Fruit fly (Drosophila melanogaster) whole organism, embryonic: ENCODE data around the gene Bx42.

Experiments
- Abd-B ChIP-seq: fragments of 200-800 bp; sonication (Bioruptor generic); optimal IDR thresholded peaks from 2 replicates; lab custom pipeline; 2018; ENCODE audit warnings: missing biosample characterization, mild to moderate bottlenecking, missing genetic modification characterization, moderate library complexity
- Antp ChIP-seq: fragments of 200-800 bp; sonication (Bioruptor generic); optimal IDR thresholded peaks from 3 replicates; lab custom pipeline; 2016; ENCODE audit warnings: missing biosample characterization, missing genetic modification characterization
- Atf6 ChIP-seq: fragments of 200-800 bp; sonication (Bioruptor generic); IDR thresholded peaks from 2 replicates; pipeline ENCODE4 v1.3.6; 2022; ENCODE audit warnings: missing biosample characterization, missing genetic modification characterization
- C15 ChIP-seq: fragments of 200-800 bp; sonication (Bioruptor generic); IDR thresholded peaks from 3 replicates; pipeline ENCODE4 v1.3.6; 2022; ENCODE audit warnings: missing biosample characterization, missing genetic modification characterization
- CG12155 ChIP-seq: fragments of 200-800 bp; sonication (Bioruptor generic); optimal IDR thresholded peaks from 3 replicates; lab custom pipeline; 2016; ENCODE audit warnings: missing biosample characterization, missing genetic modification characterization
- CG12219 ChIP-seq: fragments of 200-800 bp; sonication (Bioruptor generic); optimal IDR thresholded peaks from 3 replicates; lab custom pipeline; 2018; ENCODE audit warnings: missing biosample characterization, mild to moderate bottlenecking, missing genetic modification characterization
- CG13296 ChIP-seq: fragments of 200-800 bp; sonication (Bioruptor generic); optimal IDR thresholded peaks from 3 replicates; lab custom pipeline; 2018; ENCODE audit warnings: missing biosample characterization, mild to moderate bottlenecking, missing genetic modification characterization
- CG13775 ChIP-seq: fragments of 200-800 bp; sonication (Bioruptor generic); optimal IDR thresholded peaks from 3 replicates; lab custom pipeline; 2017; ENCODE audit warnings: missing biosample characterization, mild to moderate bottlenecking, missing genetic modification characterization
- CG14441 ChIP-seq: fragments of 200-800 bp; sonication (Bioruptor generic); IDR thresholded peaks from 2 replicates; pipeline ENCODE4 v1.3.6; 2022; ENCODE audit warnings: missing biosample characterization, missing genetic modification characterization
- CG14667 ChIP-seq: fragments of 200-800 bp; sonication (Bioruptor generic); IDR thresholded peaks from 2 replicates; pipeline ENCODE4 v1.3.6; 2022; ENCODE audit warnings: missing biosample characterization, missing genetic modification characterization
- CG1647 ChIP-seq: fragments of 200-800 bp; sonication (Bioruptor generic); optimal IDR thresholded peaks from 3 replicates; lab custom pipeline; 2016; ENCODE audit warnings: missing biosample characterization, missing genetic modification characterization
- CG17829 ChIP-seq: fragments of 200-800 bp; optimal IDR thresholded peaks from 2 replicates; lab custom pipeline; 2019; ENCODE audit warnings: missing biosample characterization, mild to moderate bottlenecking, missing genetic modification characterization, moderate library complexity
- CG2199 ChIP-seq: fragments of 200-800 bp; sonication (Bioruptor generic); IDR thresholded peaks from 3 replicates; pipeline ENCODE4 v1.3.6; 2022; ENCODE audit warnings: missing biosample characterization, missing genetic modification characterization
- CG2875 ChIP-seq: fragments of 200-800 bp; sonication (Bioruptor generic); optimal IDR thresholded peaks from 2 replicates; lab custom pipeline; 2017; ENCODE audit warnings: missing biosample characterization, mild to moderate bottlenecking, missing genetic modification characterization, missing genetic modification reagents
- CG6689 ChIP-seq: fragments of 200-800 bp; sonication (Bioruptor generic); IDR thresholded peaks from 2 replicates; pipeline ENCODE4 v1.3.6; 2022; ENCODE audit warnings: missing biosample characterization, missing genetic modification characterization
- CG7928 ChIP-seq: fragments of 200-800 bp; sonication (Bioruptor generic); optimal IDR thresholded peaks from 2 replicates; lab custom pipeline; 2017; ENCODE audit warnings: missing biosample characterization, mild to moderate bottlenecking, missing genetic modification characterization
- CG7987 ChIP-seq: fragments of 200-800 bp; sonication (Bioruptor generic); optimal IDR thresholded peaks from 2 replicates; lab custom pipeline; 2018; ENCODE audit warnings: missing biosample characterization, mild to moderate bottlenecking, missing genetic modification characterization, moderate library complexity
- CG9876 ChIP-seq: fragments of 200-800 bp; sonication (Bioruptor generic); optimal IDR thresholded peaks from 2 replicates; lab custom pipeline; 2016; ENCODE audit warnings: missing biosample characterization, missing genetic modification characterization
- CG9932 ChIP-seq: fragments of 200-800 bp; sonication (Bioruptor generic); IDR thresholded peaks from 2 replicates; pipeline ENCODE4 v1.3.6; 2022; ENCODE audit warnings: missing biosample characterization, missing genetic modification characterization
- CTCF ChIP-seq: fragments of 200-800 bp; sonication (Bioruptor generic); optimal IDR thresholded peaks from 2 replicates; lab custom pipeline; 2017; ENCODE audit warnings: missing biosample characterization, mild to moderate bottlenecking, missing genetic modification characterization, moderate library complexity
- D19A ChIP-seq: fragments of 200-800 bp; optimal IDR thresholded peaks from 3 replicates; lab custom pipeline; 2019; ENCODE audit warnings: missing biosample characterization, mild to moderate bottlenecking, missing genetic modification characterization, moderate library complexity
- H2.0 ChIP-seq: fragments of 200-800 bp; sonication (Bioruptor generic); IDR thresholded peaks from 2 replicates; pipeline ENCODE4 v1.3.6; 2022; ENCODE audit warnings: missing biosample characterization, missing genetic modification characterization
- HLHmδ ChIP-seq: fragments of 200-800 bp; sonication (Bioruptor generic); optimal IDR thresholded peaks from 2 replicates; lab custom pipeline; 2018; ENCODE audit warnings: missing biosample characterization, mild to moderate bottlenecking, missing genetic modification characterization, moderate library complexity
- Hey ChIP-seq: fragments of 200-800 bp; sonication (Bioruptor generic); optimal IDR thresholded peaks from 3 replicates; lab custom pipeline; 2018; ENCODE audit warnings: missing biosample characterization, mild to moderate bottlenecking, missing genetic modification characterization
- Mad ChIP-seq: fragments of 200-800 bp; sonication (Bioruptor generic); optimal IDR thresholded peaks from 2 replicates; lab custom pipeline; 2016; ENCODE audit warnings: missing biosample characterization, missing genetic modification characterization
- NC2β ChIP-seq: fragments of 200-800 bp; sonication (Bioruptor generic); optimal IDR thresholded peaks from 2 replicates; lab custom pipeline; 2016; ENCODE audit warnings: missing biosample characterization, missing genetic modification characterization
- NFAT ChIP-seq: fragments of 200-800 bp; sonication (Bioruptor generic); IDR thresholded peaks from 2 replicates; pipeline ENCODE4 v1.3.6; 2022; ENCODE audit warnings: missing biosample characterization, missing genetic modification characterization
- Pdp1 ChIP-seq, 2 experiments: fragments of 200-800 bp; sonication (Bioruptor generic); optimal IDR thresholded peaks; 3 replicates each; lab custom pipeline; 2016; ENCODE audit warnings: missing biosample characterization in 2 of 2, missing genetic modification characterization in 2 of 2, mild to moderate bottlenecking in 1 of 2, moderate library complexity in 1 of 2
- Ravus ChIP-seq: fragments of 200-800 bp; sonication (Bioruptor generic); IDR thresholded peaks from 2 replicates; pipeline ENCODE4 v1.3.6; 2022; ENCODE audit warnings: missing biosample characterization, missing genetic modification characterization
- Rx ChIP-seq: fragments of 200-800 bp; sonication (Bioruptor generic); IDR thresholded peaks from 2 replicates; pipeline ENCODE4 v1.3.6; 2022; ENCODE audit warnings: missing biosample characterization, missing genetic modification characterization
- Xbp1 ChIP-seq: fragments of 200-800 bp; sonication (Bioruptor generic); optimal IDR thresholded peaks from 3 replicates; lab custom pipeline; 2016; ENCODE audit warnings: missing biosample characterization, mild to moderate bottlenecking, missing genetic modification characterization
- az2 ChIP-seq: fragments of 200-800 bp; sonication (Bioruptor generic); optimal IDR thresholded peaks from 3 replicates; lab custom pipeline; 2016; ENCODE audit warnings: missing biosample characterization, missing genetic modification characterization
- br ChIP-seq: fragments of >200 bp; optimal IDR thresholded peaks from 2 replicates; lab custom pipeline; 2017
- caup ChIP-seq: fragments of 200-800 bp; sonication (Bioruptor generic); optimal IDR thresholded peaks from 3 replicates; lab custom pipeline; 2017; ENCODE audit warnings: missing biosample characterization, mild to moderate bottlenecking, missing genetic modification characterization, moderate library complexity; ENCODE audit not compliant: severe bottlenecking
- crc ChIP-seq: fragments of 200-800 bp; sonication (Bioruptor generic); optimal IDR thresholded peaks from 2 replicates; lab custom pipeline; 2016; ENCODE audit warnings: missing biosample characterization, missing genetic modification characterization
- cwo ChIP-seq: fragments of 200-800 bp; sonication (Bioruptor generic); optimal IDR thresholded peaks from 3 replicates; lab custom pipeline; 2017; ENCODE audit warnings: missing biosample characterization, missing genetic modification characterization, mild to moderate bottlenecking, moderate library complexity, missing genetic modification reagents
- dmrt99B ChIP-seq: fragments of 200-800 bp; sonication (Bioruptor generic); optimal IDR thresholded peaks from 2 replicates; lab custom pipeline; 2018; ENCODE audit warnings: missing biosample characterization, mild to moderate bottlenecking, missing genetic modification characterization, moderate library complexity
- esg ChIP-seq: fragments of 200-800 bp; sonication (Bioruptor generic); conservative IDR thresholded peaks from 2 replicates; pipeline ENCODE4 v1.3.6; 2022; ENCODE audit warnings: missing biosample characterization, missing genetic modification characterization
- gcm ChIP-seq: fragments of 200-800 bp; sonication (Bioruptor generic); optimal IDR thresholded peaks from 2 replicates; lab custom pipeline; 2019; ENCODE audit warnings: missing biosample characterization, mild to moderate bottlenecking, missing genetic modification characterization, moderate library complexity
- grau ChIP-seq: fragments of 200-800 bp; optimal IDR thresholded peaks from 3 replicates; lab custom pipeline; 2019; ENCODE audit warnings: missing biosample characterization, mild to moderate bottlenecking, missing genetic modification characterization, moderate library complexity
- h ChIP-seq: fragments of >200 bp; optimal IDR thresholded peaks from 2 replicates; lab custom pipeline; 2017
- her ChIP-seq: fragments of 200-800 bp; sonication (Bioruptor generic); optimal IDR thresholded peaks from 2 replicates; lab custom pipeline; 2016; ENCODE audit warnings: missing biosample characterization, missing genetic modification characterization
- insv ChIP-seq, 2 experiments: fragments of 200-800 bp; sonication (Bioruptor generic); optimal IDR thresholded peaks; 3 replicates each; lab custom pipeline; 2016 to 2018; ENCODE audit warnings: missing biosample characterization in 2 of 2, missing genetic modification characterization in 2 of 2
- inv ChIP-seq: fragments of 200-800 bp; sonication (Bioruptor generic); IDR thresholded peaks from 2 replicates; pipeline ENCODE4 v1.3.6; 2022; ENCODE audit warnings: missing biosample characterization, missing genetic modification characterization; ENCODE audit not compliant: partially characterized antibody
- kay ChIP-seq: fragments of 200-800 bp; sonication (Bioruptor generic); optimal IDR thresholded peaks from 2 replicates; lab custom pipeline; 2016; ENCODE audit warnings: missing biosample characterization, missing genetic modification characterization
- lilli ChIP-seq: fragments of 200-800 bp; sonication (Bioruptor generic); optimal IDR thresholded peaks from 3 replicates; lab custom pipeline; 2016; ENCODE audit warnings: missing biosample characterization, missing genetic modification characterization
- pzg ChIP-seq: fragments of 200-800 bp; sonication (Bioruptor generic); optimal IDR thresholded peaks from 3 replicates; lab custom pipeline; 2018; ENCODE audit warnings: missing biosample characterization, mild to moderate bottlenecking, missing genetic modification characterization, moderate library complexity
- ssp ChIP-seq: fragments of 200-800 bp; sonication (Bioruptor generic); IDR thresholded peaks from 2 replicates; pipeline ENCODE4 v1.3.6; 2022; ENCODE audit warnings: missing biosample characterization, missing genetic modification characterization
- tap ChIP-seq: fragments of 200-800 bp; optimal IDR thresholded peaks from 3 replicates; lab custom pipeline; 2019; ENCODE audit warnings: missing biosample characterization, mild to moderate bottlenecking, missing genetic modification characterization, moderate library complexity
- tio ChIP-seq: fragments of 200-800 bp; sonication (Bioruptor generic); optimal IDR thresholded peaks from 2 replicates; lab custom pipeline; 2017; ENCODE audit warnings: missing biosample characterization, missing genetic modification characterization, inconsistent platforms
- tx ChIP-seq: fragments of 200-800 bp; sonication (Bioruptor generic); optimal IDR thresholded peaks from 2 replicates; lab custom pipeline; 2016; ENCODE audit warnings: missing biosample characterization, missing genetic modification characterization
- unpg ChIP-seq: fragments of 200-800 bp; sonication (Bioruptor generic); optimal IDR thresholded peaks from 3 replicates; lab custom pipeline; 2018; ENCODE audit warnings: missing biosample characterization, mild to moderate bottlenecking, missing genetic modification characterization, moderate library complexity
- z ChIP-seq: fragments of 200-800 bp; sonication (Bioruptor generic); IDR thresholded peaks from 3 replicates; pipeline ENCODE4 v1.3.6; 2022; ENCODE audit warnings: missing biosample characterization, missing genetic modification characterization

The Bx42 gene

DNA sequence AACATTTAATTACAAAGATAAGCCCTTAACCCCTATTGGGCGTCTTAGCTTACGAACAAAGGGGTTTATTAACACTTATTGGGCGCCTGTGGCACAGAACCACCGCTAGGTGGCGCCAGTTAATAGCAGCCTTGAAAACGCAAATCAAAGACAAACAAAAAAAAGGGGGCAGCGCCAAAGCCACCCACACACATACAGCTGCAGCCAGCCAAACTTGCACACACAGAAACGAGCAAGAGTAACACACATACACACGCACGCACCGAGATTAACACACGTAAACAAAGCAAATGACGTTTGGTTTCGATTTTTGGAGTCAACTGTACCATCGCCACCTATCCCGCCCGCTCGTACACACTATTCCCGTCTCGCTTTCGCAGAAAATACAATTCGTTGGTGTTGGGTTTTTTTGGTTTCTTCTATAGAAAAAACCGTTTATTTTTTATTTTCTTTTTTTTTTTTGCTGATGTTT, 45.8 kb upstream of the Bx42 start (continued):
- TF ChIP-seq Hey (tag; lab: Kevin White, UChicago), result no peak
- TF ChIP-seq HLHmδ (GFP tag; lab: Kevin White, UChicago), result no peak
- TF ChIP-seq grau, result peak; percentile 44
- peak in 1 of 2 experiments; percentile 7 for TF ChIP-seq insv (GFP tag; optimal IDR thresholded peaks at IDR 0.05; lab: Kevin White, UChicago)
- TF ChIP-seq CG14441 (GFP tag; lab: Robert Waterston, UW), result peak; percentile 53
- TF ChIP-seq Mad (GFP tag; lab: Kevin White, UChicago), result no peak
- TF ChIP-seq Xbp1 (GFP tag; lab: Kevin White, UChicago), result peak; percentile 39
- no peak for TF ChIP-seq br
- no peak for TF ChIP-seq NC2β (GFP tag; lab: Kevin White, UChicago)
- TF ChIP-seq pzg (GFP tag; lab: Kevin White, UChicago), result peak; percentile 10
- TF ChIP-seq CG12155, result peak; percentile 8
- no peak for TF ChIP-seq h
- TF ChIP-seq crc, result no peak
- no peak for TF ChIP-seq CG9932 (GFP tag; lab: Robert Waterston, UW)
- TF ChIP-seq unpg (GFP tag; lab: Kevin White, UChicago), result peak; percentile 22
- peak; percentile 39 for TF ChIP-seq gcm (GFP tag; lab: Kevin White, UChicago)
- TF ChIP-seq Rx (GFP tag; lab: Robert Waterston, UW), result no peak
- TF ChIP-seq cwo (GFP tag; lab: Kevin White, UChicago), result peak; percentile 39
- 0 out of 3 replicates have a peak, but pooled peaks have one; percentile 62 for TF ChIP-seq CG2199
- no peak for TF ChIP-seq dmrt99B (tag; lab: Kevin White, UChicago)
- no peak for TF ChIP-seq tap (tag; lab: Kevin White, UChicago)
- TF ChIP-seq D19A (tag; lab: Kevin White, UChicago), result no peak
- no peak for TF ChIP-seq esg (GFP tag; lab: Robert Waterston, UW)
- no peak for TF ChIP-seq CG7987
- no peak for TF ChIP-seq NFAT (GFP tag; lab: Robert Waterston, UW)
- no peak for TF ChIP-seq tio (GFP tag; lab: Kevin White, UChicago)
- TF ChIP-seq Ravus, result no peak
- peak; percentile 33 for TF ChIP-seq az2
- no peak for TF ChIP-seq CG12219
- no peak for TF ChIP-seq CG13775
- peak; percentile 56 for TF ChIP-seq Atf6 (GFP tag; lab: Robert Waterston, UW)
- TF ChIP-seq inv (GFP tag; lab: Robert Waterston, UW), result no peak
- peak; percentile 29 for TF ChIP-seq her (GFP tag; lab: Kevin White, UChicago)
- TF ChIP-seq C15 (GFP tag; lab: Robert Waterston, UW), result no peak
- no peak for TF ChIP-seq z (GFP tag; lab: Robert Waterston, UW)
- TF ChIP-seq caup, result no peak
- no peak for TF ChIP-seq H2.0 (GFP tag; lab: Robert Waterston, UW)
- TF ChIP-seq CG2875 (GFP tag; lab: Kevin White, UChicago), result no peak
- TF ChIP-seq lilli (GFP tag; lab: Kevin White, UChicago), result peak; percentile 42
- no peak for TF ChIP-seq CG7928
- TF ChIP-seq kay (GFP tag; lab: Kevin White, UChicago), result no peak
- no peak for TF ChIP-seq ssp (GFP tag; lab: Robert Waterston, UW)
- TF ChIP-seq CG14667 (GFP tag; lab: Robert Waterston, UW), result no peak
- no peak for TF ChIP-seq CG6689 (GFP tag; lab: Robert Waterston, UW)
- TF ChIP-seq CG9876 (GFP tag; lab: Kevin White, UChicago), result peak; percentile 23
- TF ChIP-seq CTCF (GFP tag; lab: Kevin White, UChicago), result peak; percentile 95
- peak; percentile 40 for TF ChIP-seq CG13296 (GFP tag; lab: Kevin White, UChicago)
- peak; percentile 16 for TF ChIP-seq CG17829 (tag; lab: Kevin White, UChicago)
- no peak for TF ChIP-seq Abd-B (GFP tag; lab: Kevin White, UChicago)
- TF ChIP-seq Pdp1 (GFP tag; optimal IDR thresholded peaks at IDR 0.05; lab: Kevin White, UChicago), result peak in 1 of 2 experiments; percentile 47
- TF ChIP-seq CG1647 (GFP tag; lab: Kevin White, UChicago), result no peak
- TF ChIP-seq tx (GFP tag; lab: Kevin White, UChicago), result no peak
- TF ChIP-seq Antp (GFP tag; lab: Kevin White, UChicago), result no peak
